Fruit fly (Drosophila melanogaster): Measurements from ENCODE around the gene 140up.

Gene 140up

DNA sequence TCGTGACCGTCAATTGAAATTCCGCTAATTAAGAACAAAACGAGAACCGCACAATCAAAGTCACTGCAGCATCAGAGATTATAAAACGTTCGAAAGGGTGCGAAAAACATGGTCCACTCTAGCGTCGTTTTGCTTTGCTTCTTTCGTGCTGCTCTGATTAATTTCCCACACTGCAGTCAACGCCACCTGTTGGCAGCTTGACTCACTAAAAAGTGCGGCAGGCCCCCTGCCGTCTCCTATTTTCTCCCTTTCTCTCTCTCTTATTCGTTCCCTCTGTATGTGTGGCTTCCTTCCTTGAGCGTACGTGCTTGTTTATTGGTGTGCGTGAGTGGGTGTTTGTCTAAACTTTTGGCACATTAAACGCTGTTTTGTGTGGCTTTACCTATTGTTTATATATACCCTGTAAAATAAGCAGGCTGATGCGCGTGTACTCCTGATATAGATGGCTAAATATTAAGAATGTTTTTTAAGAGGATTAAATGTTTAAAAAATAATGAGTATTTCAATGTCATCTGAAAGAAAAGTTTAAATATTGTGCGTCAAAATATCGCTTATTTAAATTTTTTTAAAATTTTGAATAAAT lies 26.7 kb downstream of the 140up start:
- TF ChIP-seq bab1 (GFP tag; optimal IDR thresholded peaks at IDR 0.05) (no peak), CG14711 (tag; optimal IDR thresholded peaks at IDR 0.05) (no peak), toe (GFP tag; optimal IDR thresholded peaks at IDR 0.05) (peak; percentile 10)

DNA sequence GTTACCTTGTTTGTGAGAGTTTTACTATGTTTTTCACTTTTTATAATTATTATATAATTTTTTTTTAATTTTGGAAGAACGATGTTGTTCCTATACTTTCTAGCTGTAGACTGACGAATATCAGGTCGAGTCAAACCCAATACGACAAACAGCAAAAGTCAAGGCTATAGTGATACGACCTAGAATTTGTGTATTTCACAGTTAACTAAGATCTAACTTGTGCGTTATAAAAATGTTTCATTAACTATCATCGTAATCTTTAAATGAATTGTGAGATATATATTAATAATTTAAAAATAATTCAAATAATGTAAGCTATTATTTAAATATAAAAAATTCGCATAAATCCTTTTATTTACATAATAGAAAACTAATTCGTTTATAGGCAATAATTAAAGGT lies 27.4 kb downstream of the 140up start, which contains the start of gene CG9920:
Gene CG9920, minus strand, starts transcription at position 101 of the 400 bp plus-strand sequence.
- TF ChIP-seq CG5204 (GFP tag; optimal IDR thresholded peaks at IDR 0.05) (no peak), CG33017 (tag; optimal IDR thresholded peaks at IDR 0.05) (no peak), tj (GFP tag; optimal IDR thresholded peaks at IDR 0.05) (no peak), CG14711 (tag; optimal IDR thresholded peaks at IDR 0.05) (no peak), toe (GFP tag; optimal IDR thresholded peaks at IDR 0.05) (no peak), CG12768 (GFP tag; optimal IDR thresholded peaks at IDR 0.05) (no peak), Clk (GFP tag; optimal IDR thresholded peaks at IDR 0.05) (no peak), ovo (GFP tag; optimal IDR thresholded peaks at IDR 0.05) (no peak), pad (GFP tag; optimal IDR thresholded peaks at IDR 0.05) (no peak), kay (GFP tag; ENCODE audit: borderline replicate concordance) (no peak), cic (GFP tag; optimal IDR thresholded peaks at IDR 0.05) (no peak), CG11617 (GFP tag; optimal IDR thresholded peaks at IDR 0.05) (no peak), Hr96 (GFP tag; optimal IDR thresholded peaks at IDR 0.05) (no peak), cnc (optimal IDR thresholded peaks at IDR 0.05) (no peak), Crg-1 (GFP tag; optimal IDR thresholded peaks at IDR 0.05) (no peak), CG1620 (GFP tag; optimal IDR thresholded peaks at IDR 0.05) (no peak), CG7045 (GFP tag; optimal IDR thresholded peaks at IDR 0.05) (no peak)

DNA sequence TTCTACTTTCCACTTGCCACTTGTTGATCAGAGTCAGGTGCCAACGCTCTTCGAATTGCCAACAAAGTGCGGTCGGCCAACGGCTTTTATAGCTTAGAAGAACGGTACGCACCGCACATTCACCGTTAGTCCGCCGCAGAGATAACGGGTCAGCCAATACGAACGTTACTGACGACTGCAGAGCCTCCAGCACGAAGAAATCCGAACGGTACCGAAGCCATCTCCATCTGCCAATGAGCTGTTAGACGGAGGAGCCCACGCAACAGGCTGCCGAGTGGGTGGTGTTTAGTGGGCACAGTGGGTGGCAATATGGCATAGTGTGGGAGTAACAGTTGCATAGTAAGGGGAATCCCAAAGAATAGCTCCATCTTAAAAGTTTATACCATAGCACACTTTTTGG lies 28.6 kb downstream of the 140up start, which contains the start of gene CCHa1:
Gene CCHa1, minus strand, starts transcription at position 44 of the 400 bp plus-strand sequence.
- TF ChIP-seq toe (GFP tag; optimal IDR thresholded peaks at IDR 0.05) (no peak), ovo (GFP tag; optimal IDR thresholded peaks at IDR 0.05) (no peak), CG1620 (GFP tag; optimal IDR thresholded peaks at IDR 0.05) (no peak), kay (GFP tag; ENCODE audit: borderline replicate concordance) (no peak), cnc (optimal IDR thresholded peaks at IDR 0.05) (no peak), CG12768 (GFP tag; optimal IDR thresholded peaks at IDR 0.05) (no peak), cic (GFP tag; optimal IDR thresholded peaks at IDR 0.05) (no peak), CG14711 (tag; optimal IDR thresholded peaks at IDR 0.05) (no peak), Crg-1 (GFP tag; optimal IDR thresholded peaks at IDR 0.05) (no peak), CG7101 (tag; optimal IDR thresholded peaks at IDR 0.05) (no peak), Mnt (GFP tag; optimal IDR thresholded peaks at IDR 0.05) (no peak), pad (GFP tag; optimal IDR thresholded peaks at IDR 0.05) (no peak), CG33017 (tag; optimal IDR thresholded peaks at IDR 0.05) (no peak), CG11617 (GFP tag; optimal IDR thresholded peaks at IDR 0.05) (no peak), bab1 (GFP tag; optimal IDR thresholded peaks at IDR 0.05) (no peak), CG5204 (GFP tag; optimal IDR thresholded peaks at IDR 0.05) (no peak), Hr96 (GFP tag; optimal IDR thresholded peaks at IDR 0.05) (no peak), Clk (GFP tag; optimal IDR thresholded peaks at IDR 0.05) (no peak), tj (GFP tag; optimal IDR thresholded peaks at IDR 0.05) (no peak)

DNA sequence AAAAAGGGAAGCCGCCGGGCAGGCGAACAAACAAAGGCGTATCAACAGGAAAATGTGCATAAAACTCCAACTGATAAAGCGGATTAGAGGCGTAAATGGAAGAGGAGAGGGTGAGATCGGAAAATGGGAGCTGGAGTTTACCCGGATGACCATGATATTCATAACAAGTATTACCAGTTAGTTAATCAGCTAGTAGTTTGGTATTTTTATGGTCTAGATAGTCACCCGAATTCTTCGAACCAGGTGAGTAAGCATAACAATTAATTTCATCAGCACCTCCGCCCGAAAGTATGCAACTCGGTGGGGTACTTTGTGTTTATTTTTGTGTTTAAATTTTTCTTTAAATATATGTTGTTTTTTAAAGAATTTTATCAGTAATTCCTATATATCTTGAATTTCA lies 29.4 kb downstream of the 140up start:
- TF ChIP-seq Mnt (GFP tag; optimal IDR thresholded peaks at IDR 0.05) (no peak), CG5204 (GFP tag; optimal IDR thresholded peaks at IDR 0.05) (no peak), CG11617 (GFP tag; optimal IDR thresholded peaks at IDR 0.05) (no peak), ovo (GFP tag; optimal IDR thresholded peaks at IDR 0.05) (no peak), Crg-1 (GFP tag; optimal IDR thresholded peaks at IDR 0.05) (no peak), Clk (GFP tag; optimal IDR thresholded peaks at IDR 0.05) (no peak), tj (GFP tag; optimal IDR thresholded peaks at IDR 0.05) (no peak), Hr96 (GFP tag; optimal IDR thresholded peaks at IDR 0.05) (no peak), pad (GFP tag; optimal IDR thresholded peaks at IDR 0.05) (no peak), CG33017 (tag; optimal IDR thresholded peaks at IDR 0.05) (no peak), CG14711 (tag; optimal IDR thresholded peaks at IDR 0.05) (no peak)

DNA sequence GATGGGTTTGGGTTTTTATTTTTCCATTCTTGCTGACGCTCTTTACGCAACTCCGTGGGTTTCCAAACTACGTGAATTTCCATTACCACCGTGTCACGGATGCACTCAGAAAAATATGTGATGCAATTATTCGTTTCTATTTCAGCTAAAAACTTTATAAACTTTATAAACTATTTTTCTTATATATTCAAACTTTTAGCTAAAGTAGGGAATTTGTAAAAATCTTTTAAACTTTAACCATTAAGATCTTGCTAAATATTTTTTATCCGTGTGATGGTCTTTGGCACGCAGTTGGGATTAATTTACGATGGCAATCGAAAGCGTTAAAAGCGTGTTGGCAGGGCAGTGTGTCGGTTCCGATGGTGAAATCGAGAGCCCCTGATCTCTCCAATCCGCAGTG lies 29.9 kb downstream of the 140up start:
- TF ChIP-seq Clk (GFP tag; optimal IDR thresholded peaks at IDR 0.05) (no peak), CG14711 (tag; optimal IDR thresholded peaks at IDR 0.05) (no peak), tj (GFP tag; optimal IDR thresholded peaks at IDR 0.05) (no peak), ovo (GFP tag; optimal IDR thresholded peaks at IDR 0.05) (no peak), CG12768 (GFP tag; optimal IDR thresholded peaks at IDR 0.05) (no peak), kay (GFP tag; ENCODE audit: borderline replicate concordance) (no peak), cnc (optimal IDR thresholded peaks at IDR 0.05) (no peak), CG7101 (tag; optimal IDR thresholded peaks at IDR 0.05) (no peak)

DNA sequence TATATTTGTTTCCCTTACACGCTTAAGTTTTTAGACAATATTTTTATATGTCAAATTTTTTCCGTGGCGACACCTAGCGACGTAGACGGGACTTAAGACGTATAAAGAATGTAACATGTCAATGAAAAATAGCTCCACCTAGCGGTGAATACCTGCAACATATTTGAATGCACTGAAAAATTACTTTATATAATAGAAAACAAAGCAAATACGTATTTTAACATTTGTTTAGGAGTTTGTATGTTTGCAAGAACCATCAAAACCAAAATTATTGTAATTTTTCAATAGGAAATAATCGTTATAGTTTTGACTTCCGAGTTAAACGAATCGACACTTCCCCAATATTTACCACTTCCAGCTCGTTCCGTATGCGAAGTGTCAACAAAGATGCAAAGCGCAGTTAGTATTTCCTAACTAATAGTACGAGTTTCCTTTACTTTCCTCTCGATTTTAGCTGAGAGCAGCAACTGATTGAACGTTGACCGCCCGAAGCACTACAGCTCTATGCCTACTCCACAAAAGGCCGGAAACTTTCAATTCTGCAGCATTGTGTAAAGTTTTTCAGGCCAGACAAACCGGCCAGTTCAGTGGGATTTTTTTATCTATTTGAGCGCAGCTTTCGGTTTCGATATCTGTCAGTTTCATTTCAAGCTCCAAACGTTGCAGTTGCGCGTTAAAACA lies 36.3 kb downstream of the 140up start, which contains the start of gene Npc2b:
Gene Npc2b, plus strand, starts transcription at position 631 of the 681 bp plus-strand sequence.
- TF ChIP-seq Crg-1 (GFP tag; optimal IDR thresholded peaks at IDR 0.05) (no peak), ovo (GFP tag; optimal IDR thresholded peaks at IDR 0.05) (peak; percentile 12), Mnt (GFP tag; optimal IDR thresholded peaks at IDR 0.05) (peak; percentile 17), cnc (optimal IDR thresholded peaks at IDR 0.05) (no peak), kay (GFP tag; ENCODE audit: borderline replicate concordance) (peak; percentile 5), CG7101 (tag; optimal IDR thresholded peaks at IDR 0.05) (peak; percentile 34), CG7045 (GFP tag; optimal IDR thresholded peaks at IDR 0.05) (peak; percentile 14), tj (GFP tag; optimal IDR thresholded peaks at IDR 0.05) (no peak), CG33017 (tag; optimal IDR thresholded peaks at IDR 0.05) (peak; percentile 37), CG5204 (GFP tag; optimal IDR thresholded peaks at IDR 0.05) (no peak), cic (GFP tag; optimal IDR thresholded peaks at IDR 0.05) (no peak), bab1 (GFP tag; optimal IDR thresholded peaks at IDR 0.05) (no peak), CG12768 (GFP tag; optimal IDR thresholded peaks at IDR 0.05) (peak; percentile 20), pad (GFP tag; optimal IDR thresholded peaks at IDR 0.05) (no peak), Clk (GFP tag; optimal IDR thresholded peaks at IDR 0.05) (no peak), CG1620 (GFP tag; optimal IDR thresholded peaks at IDR 0.05) (peak; percentile 71), CG11617 (GFP tag; optimal IDR thresholded peaks at IDR 0.05) (no peak), CG14711 (tag; optimal IDR thresholded peaks at IDR 0.05) (no peak), toe (GFP tag; optimal IDR thresholded peaks at IDR 0.05) (peak; percentile 42), Hr96 (GFP tag; optimal IDR thresholded peaks at IDR 0.05) (no peak)

Measured in whole organism, adult.